Worm (Caenorhabditis elegans) whole organism, L4 larva: ENCODE measurements around the gene C09F12.2.

Experiments
- D1046.2 ChIP-seq: fragments of 200-800 bp; sonication (Bioruptor generic); IDR thresholded peaks from 2 replicates; pipeline ENCODE4 v1.3.6; 2022; ENCODE audit warnings: missing genetic modification characterization, missing compliant biosample characterization
- F10B5.3 ChIP-seq: sonication (generic microtip); optimal IDR thresholded peaks from 2 replicates; lab custom pipeline; 2016; ENCODE audit warnings: mild to moderate bottlenecking, missing genetic modification characterization, missing compliant biosample characterization
- F37D6.2 ChIP-seq: sonication (generic microtip); optimal IDR thresholded peaks from 2 replicates; lab custom pipeline; 2016; ENCODE audit warnings: mild to moderate bottlenecking, missing genetic modification characterization, missing compliant biosample characterization
- F44E2.7 ChIP-seq: fragments of 200-800 bp; sonication (Bioruptor generic); IDR thresholded peaks from 2 replicates; pipeline ENCODE4 v2.1.2; 2022; ENCODE audit warnings: missing genetic modification characterization, missing compliant biosample characterization
- F49E8.2 ChIP-seq: sonication (generic microtip); optimal IDR thresholded peaks from 2 replicates; lab custom pipeline; 2016; ENCODE audit warnings: missing compliant biosample characterization, mild to moderate bottlenecking, missing genetic modification characterization, borderline replicate concordance
- T20F7.1 ChIP-seq: fragments of 200-800 bp; sonication (Bioruptor generic); optimal IDR thresholded peaks from 2 replicates; lab custom pipeline; 2018; ENCODE audit warnings: mild to moderate bottlenecking, missing genetic modification characterization, missing compliant biosample characterization
- T26A8.4 ChIP-seq: fragments of 200-800 bp; sonication (Bioruptor generic); IDR thresholded peaks from 2 replicates; pipeline ENCODE4 v1.3.6; 2022; ENCODE audit warnings: missing genetic modification characterization, missing compliant biosample characterization
- Y5F2A.4 ChIP-seq: fragments of 200-800 bp; sonication (Bioruptor generic); optimal IDR thresholded peaks from 2 replicates; lab custom pipeline; 2018; ENCODE audit warnings: mild to moderate bottlenecking, missing genetic modification characterization, missing compliant biosample characterization
- Y75B8A.6 ChIP-seq: fragments of 200-800 bp; sonication (Bioruptor generic); IDR thresholded peaks from 2 replicates; pipeline ENCODE4 v1.3.6; 2022; ENCODE audit warnings: missing genetic modification reagents, missing genetic modification characterization, missing compliant biosample characterization
- ama-1 ChIP-seq: fragments of 150-350 bp; optimal IDR thresholded peaks from 2 replicates; lab custom pipeline; 2014; ENCODE audit warnings: inconsistent platforms, mixed read lengths
- ceh-32 ChIP-seq: sonication (generic microtip); optimal IDR thresholded peaks from 2 replicates; lab custom pipeline; 2016; ENCODE audit warnings: mild to moderate bottlenecking, missing genetic modification characterization, missing compliant biosample characterization; ENCODE audit not compliant: poor library complexity
- cey-2 ChIP-seq: sonication (generic microtip); optimal IDR thresholded peaks from 3 replicates; lab custom pipeline; 2017; ENCODE audit warnings: missing genetic modification characterization, mild to moderate bottlenecking, missing compliant biosample characterization, antibody characterized with exemption, borderline replicate concordance; ENCODE audit not compliant: insufficient read depth
- duxl-1 ChIP-seq: sonication (generic microtip); optimal IDR thresholded peaks from 2 replicates; lab custom pipeline; 2016; ENCODE audit warnings: mild to moderate bottlenecking, missing genetic modification characterization, moderate library complexity, missing compliant biosample characterization; ENCODE audit not compliant: poor library complexity
- dve-1 ChIP-seq: sonication (generic microtip); optimal IDR thresholded peaks from 2 replicates; lab custom pipeline; 2017; ENCODE audit warnings: antibody characterized with exemption, mild to moderate bottlenecking, missing genetic modification characterization, missing compliant biosample characterization; ENCODE audit not compliant: insufficient read depth
- egl-43 ChIP-seq: fragments of 200-800 bp; sonication (Bioruptor generic); IDR thresholded peaks from 2 replicates; pipeline ENCODE4 v1.3.6; 2022; ENCODE audit warnings: missing genetic modification reagents, missing genetic modification characterization, missing compliant biosample characterization
- gei-8 ChIP-seq: fragments of 200-800 bp; sonication (Bioruptor generic); optimal IDR thresholded peaks from 2 replicates; lab custom pipeline; 2018; ENCODE audit warnings: mild to moderate bottlenecking, missing genetic modification characterization, missing compliant biosample characterization
- hif-1 ChIP-seq, 2 experiments: sonication (generic microtip); optimal IDR thresholded peaks; 2 replicates each; lab custom pipeline; 2016 to 2017; ENCODE audit warnings: missing compliant biosample characterization in 2 of 2, missing genetic modification characterization in 2 of 2, missing genetic modification reagents in 2 of 2, missing genotype in 2 of 2, mild to moderate bottlenecking in 1 of 2
- hlh-11 ChIP-seq: fragments of 200-800 bp; sonication (Bioruptor generic); optimal IDR thresholded peaks from 2 replicates; lab custom pipeline; 2018; ENCODE audit warnings: mild to moderate bottlenecking, missing genetic modification characterization, missing compliant biosample characterization
- hlh-30 ChIP-seq: sonication (generic microtip); optimal IDR thresholded peaks from 2 replicates; lab custom pipeline; 2017; ENCODE audit warnings: antibody characterized with exemption, mild to moderate bottlenecking, missing genetic modification characterization, missing compliant biosample characterization; ENCODE audit not compliant: insufficient read depth
- hmg-1.1 ChIP-seq: fragments of 200-800 bp; sonication (Bioruptor generic); IDR thresholded peaks from 2 replicates; pipeline ENCODE4 v1.3.6; 2022; ENCODE audit warnings: missing genetic modification reagents, missing genetic modification characterization, missing compliant biosample characterization
- lin-29 ChIP-seq: fragments of 200-800 bp; sonication (Bioruptor generic); IDR thresholded peaks from 2 replicates; pipeline ENCODE4 v1.3.6; 2022; ENCODE audit warnings: missing genetic modification reagents, missing genetic modification characterization, missing compliant biosample characterization
- lir-3 ChIP-seq: sonication (generic microtip); optimal IDR thresholded peaks from 2 replicates; lab custom pipeline; 2016; ENCODE audit warnings: mild to moderate bottlenecking, missing genetic modification characterization, missing compliant biosample characterization
- madf-5 ChIP-seq, 2 experiments: fragments of 200-800 bp; sonication (Bioruptor generic); IDR thresholded peaks; 2 replicates each; pipeline ENCODE4 v1.3.6; 2022; ENCODE audit warnings: missing compliant biosample characterization in 2 of 2, missing genetic modification characterization in 2 of 2
- mdt-29 ChIP-seq: fragments of 200-800 bp; sonication (Bioruptor generic); IDR thresholded peaks from 2 replicates; pipeline ENCODE4 v1.3.6; 2022; ENCODE audit warnings: missing genetic modification reagents, missing genetic modification characterization, missing compliant biosample characterization
- mxl-2 ChIP-seq: fragments of 200-800 bp; sonication (Bioruptor generic); conservative IDR thresholded peaks from 2 replicates; pipeline ENCODE4 v1.3.6; 2022; ENCODE audit warnings: missing genetic modification reagents, missing genetic modification characterization, missing compliant biosample characterization
- mxl-3 ChIP-seq: fragments of 200-800 bp; sonication (Bioruptor generic); optimal IDR thresholded peaks from 2 replicates; lab custom pipeline; 2018; ENCODE audit warnings: mild to moderate bottlenecking, missing genetic modification characterization, missing compliant biosample characterization
- nhr-10 ChIP-seq: fragments of 150-350 bp; optimal IDR thresholded peaks from 2 replicates; lab custom pipeline; 2014; ENCODE audit warnings: missing biosample characterization, missing genetic modification characterization
- nhr-102 ChIP-seq: sonication (generic microtip); optimal IDR thresholded peaks from 2 replicates; lab custom pipeline; 2016; ENCODE audit warnings: mild to moderate bottlenecking, missing genetic modification characterization, moderate library complexity, missing compliant biosample characterization
- nhr-25 ChIP-seq: sonication (generic microtip); optimal IDR thresholded peaks from 2 replicates; lab custom pipeline; 2017; ENCODE audit warnings: missing genetic modification characterization, mild to moderate bottlenecking, missing compliant biosample characterization, antibody characterized with exemption, moderate library complexity, borderline replicate concordance; ENCODE audit not compliant: insufficient read depth
- nhr-28 ChIP-seq: fragments of 150-350 bp; optimal IDR thresholded peaks from 2 replicates; lab custom pipeline; 2014; ENCODE audit warnings: missing biosample characterization, missing genetic modification characterization
- nhr-48 ChIP-seq: sonication (generic microtip); optimal IDR thresholded peaks from 2 replicates; lab custom pipeline; 2016; ENCODE audit warnings: mild to moderate bottlenecking, missing genetic modification characterization, missing compliant biosample characterization
- nhr-76 ChIP-seq: fragments of 150-350 bp; optimal IDR thresholded peaks from 2 replicates; lab custom pipeline; 2014; ENCODE audit warnings: missing biosample characterization, missing genetic modification characterization
- php-3 ChIP-seq: fragments of 200-800 bp; sonication (Bioruptor generic); IDR thresholded peaks from 2 replicates; pipeline ENCODE4 v1.3.6; 2022; ENCODE audit warnings: missing genetic modification reagents, missing genetic modification characterization, missing compliant biosample characterization
- spr-1 ChIP-seq: sonication (generic microtip); optimal IDR thresholded peaks from 2 replicates; lab custom pipeline; 2016; ENCODE audit warnings: mild to moderate bottlenecking, missing genetic modification characterization, missing compliant biosample characterization
- spr-3 ChIP-seq: fragments of 200-800 bp; sonication (Bioruptor generic); optimal IDR thresholded peaks from 2 replicates; lab custom pipeline; 2018; ENCODE audit warnings: mild to moderate bottlenecking, missing genetic modification characterization, missing compliant biosample characterization
- tag-97 ChIP-seq: fragments of 200-800 bp; sonication (Bioruptor generic); IDR thresholded peaks from 2 replicates; pipeline ENCODE4 v1.3.6; 2022; ENCODE audit warnings: missing genetic modification characterization, missing compliant biosample characterization
- unc-39 ChIP-seq: sonication (generic microtip); optimal IDR thresholded peaks from 2 replicates; lab custom pipeline; 2017; ENCODE audit warnings: missing biosample characterization, missing genetic modification characterization
- zfp-3 ChIP-seq: fragments of 200-800 bp; sonication (Bioruptor generic); conservative IDR thresholded peaks from 2 replicates; pipeline ENCODE4 v1.3.6; 2022; ENCODE audit warnings: missing genetic modification reagents, missing genetic modification characterization, missing compliant biosample characterization
- ztf-7 ChIP-seq: fragments of 150-350 bp; optimal IDR thresholded peaks from 2 replicates; lab custom pipeline; 2014; ENCODE audit warnings: missing biosample characterization, missing genetic modification characterization

Gene C09F12.2

ce11 chrX:11057028-11057427 lies 3.3 kb downstream of the C09F12.2 start, which contains the start of gene lpr-3:
Gene lpr-3, plus strand, starts transcription at chrX:11057401.
- peak; percentile 45 for TF ChIP-seq mxl-3
- TF ChIP-seq nhr-28 (tag; lab: Kevin White, UChicago) = peak; percentile 11
- TF ChIP-seq nhr-10 (tag; lab: Kevin White, UChicago) = no peak
- peak; percentile 14 for TF ChIP-seq hlh-30 (tag; lab: Kevin White, UChicago)
- peak; percentile 61 for TF ChIP-seq hlh-11

- TF ChIP-seq mxl-2 (GFP tag; lab: Robert Waterston, UW) (no peak), madf-5 (GFP tag; IDR thresholded peaks at IDR 0.05; lab: Robert Waterston, UW) (no peak), Y5F2A.4 (GFP tag; lab: Kevin White, UChicago) (no peak), duxl-1 (tag; lab: Kevin White, UChicago) (peak; percentile 58), T20F7.1 (GFP tag; lab: Kevin White, UChicago) (no peak), tag-97 (GFP tag; lab: Robert Waterston, UW) (0 out of 2 replicates have a peak, but pooled peaks have one; percentile 17), nhr-25 (tag; lab: Kevin White, UChicago) (no peak), hif-1 (tag; optimal IDR thresholded peaks at IDR 0.05; lab: Kevin White, UChicago) (no peak), nhr-76 (tag; lab: Kevin White, UChicago) (no peak), D1046.2 (GFP tag; lab: Robert Waterston, UW) (no peak), unc-39 (no peak), lin-29 (GFP tag; lab: Robert Waterston, UW) (no peak), spr-3 (GFP tag; lab: Kevin White, UChicago) (no peak), spr-1 (no peak), F44E2.7 (GFP tag; lab: Robert Waterston, UW) (no peak), F10B5.3 (tag; lab: Kevin White, UChicago) (no peak), F37D6.2 (no peak), dve-1 (tag; lab: Kevin White, UChicago) (no peak), Y75B8A.6 (GFP tag; lab: Robert Waterston, UW) (no peak), hlh-11 (peak; percentile 22), ama-1 (no peak), lir-3 (no peak), egl-43 (no peak), nhr-48 (no peak), nhr-102 (tag; lab: Kevin White, UChicago) (peak; percentile 18), T26A8.4 (GFP tag; lab: Robert Waterston, UW) (peak; percentile 35; the same call in 1 of the 2 replicates), ztf-7 (no peak), php-3 (no peak), zfp-3 (GFP tag; lab: Robert Waterston, UW) (no peak), nhr-10 (tag; lab: Kevin White, UChicago) (no peak), ceh-32 (tag; lab: Kevin White, UChicago) (no peak)
These were observed 6.0 kb downstream of the C09F12.2 start, which contains the start of gene lpr-6 for ce11 chrX:11059744-11060143. Gene lpr-6, plus strand, starts transcription at chrX:11059994.

- no peak for TF ChIP-seq hif-1 (tag; optimal IDR thresholded peaks at IDR 0.05; lab: Kevin White, UChicago)
- peak; percentile 4 for TF ChIP-seq mxl-3
- TF ChIP-seq nhr-28 (tag; lab: Kevin White, UChicago) = peak; percentile 31
- no peak for TF ChIP-seq F49E8.2 (tag; lab: Kevin White, UChicago)
- TF ChIP-seq Y5F2A.4 (GFP tag; lab: Kevin White, UChicago) = no peak
- TF ChIP-seq F44E2.7 (GFP tag; lab: Robert Waterston, UW) = no peak
- TF ChIP-seq cey-2 (tag; lab: Kevin White, UChicago) = no peak
- TF ChIP-seq gei-8 (GFP tag; lab: Kevin White, UChicago) = no peak
- peak; percentile 1 for TF ChIP-seq hlh-30 (tag; lab: Kevin White, UChicago)
- TF ChIP-seq hmg-1.1 (GFP tag; lab: Robert Waterston, UW) = no peak
- TF ChIP-seq D1046.2 (GFP tag; lab: Robert Waterston, UW) = no peak
- no peak for TF ChIP-seq mdt-29
These were observed 7.2 kb downstream of the C09F12.2 start for ce11 chrX:11060940-11061339.
